Worm (Caenorhabditis elegans): ENCODE measurements around the gene madd-2.
A peak's percentile ranks its signal among the peaks of the same experiment; 100 is the strongest.
"Not testable (repeated sequence)": the region's sequence is repeated elsewhere in the genome, so short reads cannot be mapped to it uniquely, and the experiment has no call there.

DNA sequence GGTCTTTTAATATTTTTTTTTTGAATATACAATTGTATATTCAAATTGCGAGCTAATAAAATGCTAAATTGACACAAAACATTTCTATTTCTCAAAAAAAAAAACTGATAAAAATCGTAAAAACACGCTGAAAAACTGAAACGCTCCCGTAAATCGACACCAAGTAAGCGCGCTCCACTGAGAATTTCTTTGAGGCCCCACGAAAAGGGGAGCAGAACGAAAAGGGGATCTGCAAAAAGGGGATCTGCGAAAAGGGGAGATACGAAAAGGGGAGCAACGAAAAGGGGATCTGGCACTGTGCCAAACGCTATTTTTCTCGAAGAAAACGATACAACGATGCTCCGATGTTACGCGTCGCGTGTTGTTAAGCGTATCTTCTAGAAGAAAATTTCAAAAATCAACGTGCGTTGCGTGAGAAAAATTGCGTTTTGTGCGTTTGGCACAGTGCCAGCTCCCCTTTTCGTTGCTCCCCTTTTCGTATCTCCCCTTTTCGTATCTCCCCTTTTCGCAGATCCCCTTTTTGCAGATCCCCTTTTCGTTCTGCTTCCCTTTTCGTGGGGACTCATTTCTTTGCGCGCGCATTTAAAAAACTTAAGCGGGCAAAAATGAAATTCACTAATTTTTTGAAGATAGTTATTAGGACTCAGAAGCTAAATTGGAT is 38.1 kb downstream of the madd-2 start:
- TF ChIP-seq ZK546.5 (tag; optimal IDR thresholded peaks at IDR 0.05); nhr-12 (tag; optimal IDR thresholded peaks at IDR 0.05); dmd-4 (tag; optimal IDR thresholded peaks at IDR 0.05); ztf-4 (tag; optimal IDR thresholded peaks at IDR 0.05); snpc-4 (tag; optimal IDR thresholded peaks at IDR 0.05); lin-39 (tag; optimal IDR thresholded peaks at IDR 0.05); fos-1 (tag; optimal IDR thresholded peaks at IDR 0.05); mdl-1 (tag; optimal IDR thresholded peaks at IDR 0.05); nhr-77 (tag; optimal IDR thresholded peaks at IDR 0.05); aly-2 (tag; optimal IDR thresholded peaks at IDR 0.05); unc-62 (GFP tag; optimal IDR thresholded peaks at IDR 0.05): not testable (repeated sequence)
- TF ChIP-seq lin-13 (GFP tag; optimal IDR thresholded peaks at IDR 0.05) = peak; percentile 49
- TF ChIP-seq lsy-2 (tag; optimal IDR thresholded peaks at IDR 0.05) = peak in 1 of 2 experiments; percentile 47

Data from whole organism, L2 larva.